Fruit fly (Drosophila melanogaster) whole organism, embryonic: ENCODE measurements around the gene Hrd3.
A peak's percentile ranks its signal among the peaks of the same experiment; 100 is the strongest.

Experiments
- Ada2b ChIP-seq: fragments of 200-800 bp; sonication (Bioruptor generic); IDR thresholded peaks from 2 replicates; pipeline ENCODE4 v1.3.6; 2022; ENCODE audit warnings: missing biosample characterization, missing genetic modification characterization
- B-H2 ChIP-seq: fragments of 200-800 bp; sonication (Bioruptor generic); optimal IDR thresholded peaks from 2 replicates; lab custom pipeline; 2018; ENCODE audit warnings: missing biosample characterization, mild to moderate bottlenecking, missing genetic modification characterization
- Bdp1 ChIP-seq: fragments of 200-800 bp; sonication (Bioruptor generic); optimal IDR thresholded peaks from 3 replicates; lab custom pipeline; 2016; ENCODE audit warnings: missing biosample characterization, missing genetic modification characterization
- CG10543 ChIP-seq: fragments of 200-800 bp; sonication (Bioruptor generic); optimal IDR thresholded peaks from 3 replicates; lab custom pipeline; 2017; ENCODE audit warnings: missing biosample characterization, mild to moderate bottlenecking, missing genetic modification characterization, moderate library complexity
- CG10959 ChIP-seq: fragments of 200-800 bp; sonication (Bioruptor generic); IDR thresholded peaks from 2 replicates; pipeline ENCODE4 v1.3.6; 2022; ENCODE audit warnings: missing biosample characterization, missing genetic modification characterization
- CG11085 ChIP-seq: fragments of 200-800 bp; sonication (Bioruptor generic); IDR thresholded peaks from 2 replicates; pipeline ENCODE4 v1.3.6; 2022; ENCODE audit warnings: missing biosample characterization, missing genetic modification characterization
- CG13123 ChIP-seq: fragments of 200-800 bp; sonication (Bioruptor generic); optimal IDR thresholded peaks from 2 replicates; lab custom pipeline; 2016; ENCODE audit warnings: missing biosample characterization, missing genetic modification characterization
- CG16815 ChIP-seq: fragments of 200-800 bp; sonication (Bioruptor generic); optimal IDR thresholded peaks from 3 replicates; lab custom pipeline; 2017; ENCODE audit warnings: missing biosample characterization, mild to moderate bottlenecking, missing genetic modification characterization
- CG16863 ChIP-seq: fragments of 200-800 bp; sonication (Bioruptor generic); optimal IDR thresholded peaks from 3 replicates; lab custom pipeline; 2016; ENCODE audit warnings: missing biosample characterization, missing genetic modification characterization
- CG30020 ChIP-seq: fragments of 200-800 bp; optimal IDR thresholded peaks from 2 replicates; lab custom pipeline; 2019; ENCODE audit warnings: missing biosample characterization, mild to moderate bottlenecking, missing genetic modification characterization, moderate library complexity
- CG30431 ChIP-seq: fragments of 200-800 bp; sonication (Bioruptor generic); optimal IDR thresholded peaks from 2 replicates; lab custom pipeline; 2017; ENCODE audit warnings: missing biosample characterization, missing genetic modification characterization
- CG3838 ChIP-seq: fragments of 200-800 bp; sonication (Bioruptor generic); optimal IDR thresholded peaks from 3 replicates; lab custom pipeline; 2016; ENCODE audit warnings: missing biosample characterization, missing genetic modification characterization
- CG4404 ChIP-seq: fragments of 200-800 bp; sonication (Bioruptor generic); IDR thresholded peaks from 2 replicates; pipeline ENCODE4 v1.3.6; 2022; ENCODE audit warnings: missing biosample characterization, missing genetic modification characterization
- CG6175 ChIP-seq: fragments of 200-800 bp; sonication (Bioruptor generic); IDR thresholded peaks from 3 replicates; pipeline ENCODE4 v1.3.6; 2022; ENCODE audit warnings: missing biosample characterization, missing genetic modification characterization
- CG6654 ChIP-seq: fragments of 200-800 bp; sonication (Bioruptor generic); optimal IDR thresholded peaks from 2 replicates; lab custom pipeline; 2017; ENCODE audit warnings: missing biosample characterization, mild to moderate bottlenecking, missing genetic modification characterization
- CG6689 ChIP-seq: fragments of 200-800 bp; sonication (Bioruptor generic); IDR thresholded peaks from 2 replicates; pipeline ENCODE4 v1.3.6; 2022; ENCODE audit warnings: missing biosample characterization, missing genetic modification characterization
- CG7556 ChIP-seq: fragments of 200-800 bp; sonication (Bioruptor generic); optimal IDR thresholded peaks from 2 replicates; lab custom pipeline; 2017; ENCODE audit warnings: missing biosample characterization, mild to moderate bottlenecking, missing genetic modification characterization
- CG9437 ChIP-seq: fragments of 200-800 bp; sonication (Bioruptor generic); optimal IDR thresholded peaks from 2 replicates; lab custom pipeline; 2018; ENCODE audit warnings: missing biosample characterization, mild to moderate bottlenecking, missing genetic modification characterization
- Drgx ChIP-seq: fragments of 200-800 bp; sonication (Bioruptor generic); IDR thresholded peaks from 2 replicates; pipeline ENCODE4 v1.3.6; 2022; ENCODE audit warnings: missing biosample characterization, missing genetic modification characterization
- Ets97D ChIP-seq: fragments of 200-800 bp; sonication (Bioruptor generic); optimal IDR thresholded peaks from 3 replicates; lab custom pipeline; 2016; ENCODE audit warnings: missing biosample characterization, missing genetic modification characterization
- Fer1 ChIP-seq: fragments of 200-800 bp; sonication (Bioruptor generic); optimal IDR thresholded peaks from 2 replicates; lab custom pipeline; 2017; ENCODE audit warnings: missing biosample characterization, mild to moderate bottlenecking, missing genetic modification characterization
- HLH54F ChIP-seq: fragments of 200-800 bp; sonication (Bioruptor generic); optimal IDR thresholded peaks from 3 replicates; lab custom pipeline; 2016; ENCODE audit warnings: missing biosample characterization, missing genetic modification characterization
- MESR4 ChIP-seq: fragments of 200-800 bp; sonication (Bioruptor generic); optimal IDR thresholded peaks from 2 replicates; lab custom pipeline; 2018; ENCODE audit warnings: missing biosample characterization, mild to moderate bottlenecking, missing genetic modification characterization, moderate library complexity
- Med ChIP-seq: fragments of 200-800 bp; sonication (Bioruptor generic); peaks from one replicate; lab custom pipeline; 2016; ENCODE audit warnings: missing biosample characterization, missing genetic modification characterization, mild to moderate bottlenecking, inconsistent platforms, moderate library complexity
- Neu2 ChIP-seq: fragments of 200-800 bp; sonication (Bioruptor generic); optimal IDR thresholded peaks from 3 replicates; lab custom pipeline; 2016; ENCODE audit warnings: missing biosample characterization, missing genetic modification characterization, borderline replicate concordance
- PHDP ChIP-seq: fragments of 200-800 bp; sonication (Bioruptor generic); optimal IDR thresholded peaks from 3 replicates; lab custom pipeline; 2018; ENCODE audit warnings: missing biosample characterization, mild to moderate bottlenecking, missing genetic modification characterization, moderate library complexity
- Pdp1 ChIP-seq, 2 experiments: fragments of 200-800 bp; sonication (Bioruptor generic); optimal IDR thresholded peaks; 3 replicates each; lab custom pipeline; 2016; ENCODE audit warnings: missing biosample characterization in 2 of 2, missing genetic modification characterization in 2 of 2, mild to moderate bottlenecking in 1 of 2, moderate library complexity in 1 of 2
- Ravus ChIP-seq: fragments of 200-800 bp; sonication (Bioruptor generic); IDR thresholded peaks from 2 replicates; pipeline ENCODE4 v1.3.6; 2022; ENCODE audit warnings: missing biosample characterization, missing genetic modification characterization
- Rfx ChIP-seq: fragments of 200-800 bp; sonication (Bioruptor generic); IDR thresholded peaks from 2 replicates; pipeline ENCODE4 v1.3.6; 2022; ENCODE audit warnings: missing biosample characterization, missing genetic modification characterization
- Usf ChIP-seq: fragments of 200-800 bp; sonication (Bioruptor generic); optimal IDR thresholded peaks from 2 replicates; lab custom pipeline; 2017; ENCODE audit warnings: missing genotype, missing biosample characterization, missing genetic modification characterization
- ab ChIP-seq: fragments of 200-800 bp; sonication (Bioruptor generic); optimal IDR thresholded peaks from 2 replicates; lab custom pipeline; 2016; ENCODE audit warnings: missing biosample characterization, missing genetic modification characterization
- abd-A ChIP-seq: fragments of 200-800 bp; sonication (Bioruptor generic); optimal IDR thresholded peaks from 3 replicates; lab custom pipeline; 2019; ENCODE audit warnings: missing biosample characterization, mild to moderate bottlenecking, missing genetic modification characterization, moderate library complexity
- ac ChIP-seq: fragments of 200-800 bp; sonication (Bioruptor generic); optimal IDR thresholded peaks from 3 replicates; lab custom pipeline; 2017; ENCODE audit warnings: missing biosample characterization, mild to moderate bottlenecking, missing genetic modification characterization
- al ChIP-seq: fragments of 200-800 bp; sonication (Bioruptor generic); IDR thresholded peaks from 2 replicates; pipeline ENCODE4 v1.3.6; 2022; ENCODE audit warnings: missing biosample characterization, missing genetic modification characterization
- chm ChIP-seq: fragments of 200-800 bp; sonication (Bioruptor generic); IDR thresholded peaks from 2 replicates; pipeline ENCODE4 v1.3.6; 2022; ENCODE audit warnings: missing biosample characterization, missing genetic modification characterization
- chn ChIP-seq: fragments of 200-800 bp; sonication (Bioruptor generic); optimal IDR thresholded peaks from 2 replicates; lab custom pipeline; 2016; ENCODE audit warnings: missing biosample characterization, missing genetic modification characterization
- dati ChIP-seq: fragments of 200-800 bp; sonication (Bioruptor generic); IDR thresholded peaks from 2 replicates; pipeline ENCODE4 v1.3.6; 2022; ENCODE audit warnings: missing biosample characterization, missing genetic modification characterization
- ems ChIP-seq: fragments of 200-800 bp; sonication (Bioruptor generic); optimal IDR thresholded peaks from 3 replicates; lab custom pipeline; 2016; ENCODE audit warnings: missing biosample characterization, missing genetic modification characterization
- grau ChIP-seq: fragments of 200-800 bp; optimal IDR thresholded peaks from 3 replicates; lab custom pipeline; 2019; ENCODE audit warnings: missing biosample characterization, mild to moderate bottlenecking, missing genetic modification characterization, moderate library complexity
- hbn ChIP-seq: fragments of 200-800 bp; sonication (Bioruptor generic); IDR thresholded peaks from 2 replicates; pipeline ENCODE4 v1.3.6; 2022; ENCODE audit warnings: missing biosample characterization, missing genetic modification characterization; ENCODE audit not compliant: partially characterized antibody
- her ChIP-seq: fragments of 200-800 bp; sonication (Bioruptor generic); optimal IDR thresholded peaks from 2 replicates; lab custom pipeline; 2016; ENCODE audit warnings: missing biosample characterization, missing genetic modification characterization
- klu ChIP-seq: fragments of 200-800 bp; sonication (Bioruptor generic); IDR thresholded peaks from 2 replicates; pipeline ENCODE4 v1.3.6; 2022; ENCODE audit warnings: missing biosample characterization, missing genetic modification characterization
- knrl ChIP-seq: fragments of 200-800 bp; sonication (Bioruptor generic); IDR thresholded peaks from 3 replicates; pipeline ENCODE4 v1.3.6; 2022; ENCODE audit warnings: missing biosample characterization, missing genetic modification characterization; ENCODE audit not compliant: partially characterized antibody
- maf-S ChIP-seq: fragments of 200-800 bp; sonication (Bioruptor generic); optimal IDR thresholded peaks from 2 replicates; lab custom pipeline; 2016; ENCODE audit warnings: missing biosample characterization, missing genetic modification characterization
- nerfin-2 ChIP-seq: fragments of 200-800 bp; sonication (Bioruptor generic); IDR thresholded peaks from 2 replicates; pipeline ENCODE4 v1.3.6; 2022; ENCODE audit warnings: missing biosample characterization, missing genetic modification characterization; ENCODE audit not compliant: partially characterized antibody
- nom ChIP-seq: fragments of 200-800 bp; sonication (Bioruptor generic); optimal IDR thresholded peaks from 2 replicates; lab custom pipeline; 2017; ENCODE audit warnings: missing biosample characterization, missing genetic modification characterization, mild to moderate bottlenecking, moderate library complexity, missing genetic modification reagents
- onecut ChIP-seq: fragments of 200-800 bp; sonication (Bioruptor generic); IDR thresholded peaks from 2 replicates; pipeline ENCODE4 v1.3.6; 2022; ENCODE audit warnings: missing biosample characterization, missing genetic modification characterization
- phol ChIP-seq: fragments of 200-800 bp; sonication (Bioruptor generic); optimal IDR thresholded peaks from 3 replicates; lab custom pipeline; 2018; ENCODE audit warnings: missing biosample characterization, mild to moderate bottlenecking, missing genetic modification characterization, moderate library complexity
- slbo ChIP-seq: fragments of 200-800 bp; sonication (Bioruptor generic); IDR thresholded peaks from 2 replicates; pipeline ENCODE4 v1.3.6; 2022; ENCODE audit warnings: missing biosample characterization, missing genetic modification characterization
- tio ChIP-seq: fragments of 200-800 bp; sonication (Bioruptor generic); optimal IDR thresholded peaks from 2 replicates; lab custom pipeline; 2017; ENCODE audit warnings: missing biosample characterization, missing genetic modification characterization, inconsistent platforms
- z ChIP-seq: fragments of 200-800 bp; sonication (Bioruptor generic); IDR thresholded peaks from 3 replicates; pipeline ENCODE4 v1.3.6; 2022; ENCODE audit warnings: missing biosample characterization, missing genetic modification characterization

The Hrd3 gene

DNA sequence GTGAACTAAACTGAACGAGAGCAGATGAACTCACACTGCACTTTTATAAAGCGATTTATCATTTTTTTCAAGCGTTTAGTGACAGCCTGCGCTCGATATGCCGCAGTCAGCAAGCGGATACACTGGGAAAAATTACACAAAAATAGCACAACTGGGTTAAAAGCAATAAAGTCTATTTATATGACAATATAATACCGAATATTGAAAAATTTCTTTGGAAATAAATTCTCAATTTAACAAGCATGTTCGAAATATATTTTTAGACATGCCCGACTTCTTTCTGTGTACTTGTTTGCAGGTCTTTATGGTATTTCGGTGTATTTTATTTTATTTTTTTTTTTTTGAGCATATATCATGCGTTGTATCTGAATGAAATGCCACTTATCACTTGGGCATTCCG lies 44.5 kb downstream of the Hrd3 start (continued):
- TF ChIP-seq CG7556 (GFP tag; lab: Kevin White, UChicago) = peak; percentile 45
- TF ChIP-seq Neu2 = no peak
- TF ChIP-seq Ada2b = no peak
- TF ChIP-seq CG16815 = peak; percentile 47
- TF ChIP-seq chn (GFP tag; lab: Kevin White, UChicago) = peak; percentile 56
- TF ChIP-seq ac (GFP tag; lab: Kevin White, UChicago) = peak; percentile 58
- peak; percentile 9 for TF ChIP-seq HLH54F
- no peak for TF ChIP-seq her
- peak; percentile 46 for TF ChIP-seq Drgx (GFP tag; lab: Robert Waterston, UW)
- peak; percentile 34 for TF ChIP-seq CG13123 (GFP tag; lab: Kevin White, UChicago)
- no peak for TF ChIP-seq CG6175
- TF ChIP-seq ab (GFP tag; lab: Kevin White, UChicago) = peak; percentile 13
- peak; percentile 52 for TF ChIP-seq tio (GFP tag; lab: Kevin White, UChicago)
- TF ChIP-seq maf-S (GFP tag; lab: Kevin White, UChicago) = peak; percentile 45
- no peak for TF ChIP-seq abd-A
- TF ChIP-seq Med (GFP tag; lab: Kevin White, UChicago) = no peak
- peak; percentile 48 for TF ChIP-seq CG30431 (GFP tag; lab: Kevin White, UChicago)
- 0 out of 2 replicates have a peak, but pooled peaks have one; percentile 6 for TF ChIP-seq CG4404
- peak; percentile 41 for TF ChIP-seq Bdp1 (GFP tag; lab: Kevin White, UChicago)
- peak; percentile 22 for TF ChIP-seq CG9437
- TF ChIP-seq chm (GFP tag; lab: Robert Waterston, UW) = peak; percentile 58; the same call in 1 of the 2 replicates
- no peak for TF ChIP-seq al
- TF ChIP-seq Rfx (GFP tag; lab: Robert Waterston, UW) = peak; percentile 33; the same call in 1 of the 2 replicates
- peak; percentile 13; the same call in 1 of the 2 replicates for TF ChIP-seq CG10959
- TF ChIP-seq phol (tag; lab: Kevin White, UChicago) = peak; percentile 76
- peak; percentile 37; the same call in 1 of the 2 replicates for TF ChIP-seq klu (GFP tag; lab: Robert Waterston, UW)
- TF ChIP-seq Fer1 (GFP tag; lab: Kevin White, UChicago) = no peak
- TF ChIP-seq Pdp1 (GFP tag; optimal IDR thresholded peaks at IDR 0.05; lab: Kevin White, UChicago) = peak; percentile 44 to 66
- no peak for TF ChIP-seq nerfin-2 (GFP tag; lab: Robert Waterston, UW)
- no peak for TF ChIP-seq nom (GFP tag; lab: Kevin White, UChicago)
- no peak for TF ChIP-seq dati (GFP tag; lab: Robert Waterston, UW)
- TF ChIP-seq ems (GFP tag; lab: Kevin White, UChicago) = no peak
- TF ChIP-seq MESR4 (GFP tag; lab: Kevin White, UChicago) = no peak
- TF ChIP-seq B-H2 (GFP tag; lab: Kevin White, UChicago) = no peak
- TF ChIP-seq CG6689 (GFP tag; lab: Robert Waterston, UW) = 0 out of 2 replicates have a peak, but pooled peaks have one; percentile 21
- no peak for TF ChIP-seq CG30020 (tag; lab: Kevin White, UChicago)
- peak; percentile 68 for TF ChIP-seq grau (tag; lab: Kevin White, UChicago)
- 0 out of 2 replicates have a peak, but pooled peaks have one; percentile 38 for TF ChIP-seq onecut (GFP tag; lab: Robert Waterston, UW)
- no peak for TF ChIP-seq Ravus (GFP tag; lab: Robert Waterston, UW)
- no peak for TF ChIP-seq knrl (GFP tag; lab: Robert Waterston, UW)
- TF ChIP-seq Ets97D (GFP tag; lab: Kevin White, UChicago) = no peak
- peak; percentile 43 for TF ChIP-seq CG16863 (GFP tag; lab: Kevin White, UChicago)
- no peak for TF ChIP-seq Usf (GFP tag; lab: Kevin White, UChicago)
- TF ChIP-seq CG3838 (GFP tag; lab: Kevin White, UChicago) = peak; percentile 26
- TF ChIP-seq z (GFP tag; lab: Robert Waterston, UW) = no peak
- TF ChIP-seq CG11085 = 0 out of 2 replicates have a peak, but pooled peaks have one; percentile 35
- peak; percentile 65 for TF ChIP-seq slbo (GFP tag; lab: Robert Waterston, UW)
- no peak for TF ChIP-seq CG10543 (GFP tag; lab: Kevin White, UChicago)
- peak; percentile 72 for TF ChIP-seq PHDP (tag; lab: Kevin White, UChicago)
- TF ChIP-seq hbn (GFP tag; lab: Robert Waterston, UW) = no peak
- no peak for TF ChIP-seq CG6654 (GFP tag; lab: Kevin White, UChicago)
